Fruit fly (Drosophila melanogaster) whole organism, embryonic: ENCODE data around the gene shf.

ENCODE experiments used
- B-H1 ChIP-seq: fragments of 200-800 bp; sonication (Bioruptor generic); IDR thresholded peaks from 3 replicates; pipeline ENCODE4 v1.3.6; 2022; ENCODE audit warnings: missing biosample characterization, missing genetic modification characterization
- C15 ChIP-seq: fragments of 200-800 bp; sonication (Bioruptor generic); IDR thresholded peaks from 3 replicates; pipeline ENCODE4 v1.3.6; 2022; ENCODE audit warnings: missing biosample characterization, missing genetic modification characterization
- CG11093 ChIP-seq: fragments of 200-800 bp; sonication (Bioruptor generic); IDR thresholded peaks from 3 replicates; pipeline ENCODE4 v1.3.6; 2022; ENCODE audit warnings: missing biosample characterization, missing genetic modification characterization
- CG12659 ChIP-seq: fragments of 200-800 bp; sonication (Bioruptor generic); optimal IDR thresholded peaks from 3 replicates; lab custom pipeline; 2017; ENCODE audit warnings: mild to moderate bottlenecking, missing biosample characterization, missing genetic modification reagents, missing genetic modification characterization
- CG14860 ChIP-seq: fragments of 200-800 bp; sonication (Bioruptor generic); IDR thresholded peaks from 3 replicates; pipeline ENCODE4 v1.3.6; 2022; ENCODE audit warnings: missing biosample characterization, missing genetic modification characterization; ENCODE audit not compliant: partially characterized antibody
- CG15601 ChIP-seq: fragments of 200-800 bp; sonication (Bioruptor generic); optimal IDR thresholded peaks from 3 replicates; lab custom pipeline; 2019; ENCODE audit warnings: missing biosample characterization, mild to moderate bottlenecking, missing genetic modification characterization, moderate library complexity
- CG18619 ChIP-seq: fragments of 200-800 bp; sonication (Bioruptor generic); optimal IDR thresholded peaks from 3 replicates; lab custom pipeline; 2017; ENCODE audit warnings: missing biosample characterization, mild to moderate bottlenecking, missing genetic modification characterization
- CG2116 ChIP-seq: fragments of 200-800 bp; sonication (Bioruptor generic); optimal IDR thresholded peaks from 3 replicates; lab custom pipeline; 2018; ENCODE audit warnings: missing biosample characterization, mild to moderate bottlenecking, missing genetic modification characterization
- CG2199 ChIP-seq: fragments of 200-800 bp; sonication (Bioruptor generic); IDR thresholded peaks from 3 replicates; pipeline ENCODE4 v1.3.6; 2022; ENCODE audit warnings: missing biosample characterization, missing genetic modification characterization
- CG31441 ChIP-seq: fragments of 200-800 bp; sonication (Bioruptor generic); IDR thresholded peaks from 2 replicates; pipeline ENCODE4 v1.3.6; 2022; ENCODE audit warnings: missing biosample characterization, missing genetic modification characterization
- CG32532 ChIP-seq: fragments of 200-800 bp; sonication (Bioruptor generic); IDR thresholded peaks from 2 replicates; pipeline ENCODE4 v1.3.6; 2022; ENCODE audit warnings: missing biosample characterization, missing genetic modification characterization
- CG3407 ChIP-seq: fragments of 200-800 bp; sonication (Bioruptor generic); optimal IDR thresholded peaks from 2 replicates; lab custom pipeline; 2018; ENCODE audit warnings: missing biosample characterization, mild to moderate bottlenecking, missing genetic modification characterization
- CG34224 ChIP-seq: fragments of 200-800 bp; sonication (Bioruptor generic); IDR thresholded peaks from 3 replicates; pipeline ENCODE4 v1.3.6; 2022; ENCODE audit warnings: missing biosample characterization, missing genetic modification characterization; ENCODE audit not compliant: partially characterized antibody
- CG42726 ChIP-seq: fragments of 200-800 bp; sonication (Bioruptor generic); IDR thresholded peaks from 2 replicates; pipeline ENCODE4 v1.3.6; 2022; ENCODE audit warnings: missing biosample characterization, missing genetic modification characterization; ENCODE audit not compliant: partially characterized antibody
- CG5245 ChIP-seq: fragments of 200-800 bp; sonication (Bioruptor generic); optimal IDR thresholded peaks from 3 replicates; lab custom pipeline; 2016; ENCODE audit warnings: missing biosample characterization, missing genetic modification characterization
- CG6791 ChIP-seq: fragments of 200-800 bp; sonication (Bioruptor generic); IDR thresholded peaks from 3 replicates; pipeline ENCODE4 v1.3.6; 2022; ENCODE audit warnings: missing biosample characterization, missing genetic modification characterization; ENCODE audit not compliant: partially characterized antibody
- CG6854 ChIP-seq: fragments of 200-800 bp; sonication (Bioruptor generic); optimal IDR thresholded peaks from 3 replicates; lab custom pipeline; 2017; ENCODE audit warnings: missing biosample characterization, mild to moderate bottlenecking, missing genetic modification characterization
- CG7987 ChIP-seq: fragments of 200-800 bp; sonication (Bioruptor generic); optimal IDR thresholded peaks from 2 replicates; lab custom pipeline; 2018; ENCODE audit warnings: missing biosample characterization, mild to moderate bottlenecking, missing genetic modification characterization, moderate library complexity
- CG8478 ChIP-seq: fragments of >200 bp; optimal IDR thresholded peaks from 2 replicates; lab custom pipeline; 2018
- CG9437 ChIP-seq: fragments of 200-800 bp; sonication (Bioruptor generic); optimal IDR thresholded peaks from 2 replicates; lab custom pipeline; 2018; ENCODE audit warnings: missing biosample characterization, mild to moderate bottlenecking, missing genetic modification characterization
- D ChIP-seq, 2 experiments: fragments of 200-800 bp in 1 of 2; fragments of >200 bp in 1 of 2; sonication (Bioruptor generic) in 1 of 2; optimal IDR thresholded peaks; 2 replicates in 1 of 2; 3 replicates in 1 of 2; lab custom pipeline; 2017; ENCODE audit warnings: mild to moderate bottlenecking in 1 of 2, missing biosample characterization in 1 of 2, missing genetic modification characterization in 1 of 2, missing genetic modification reagents in 1 of 2
- Dek ChIP-seq: fragments of 200-800 bp; sonication (Bioruptor generic); optimal IDR thresholded peaks from 3 replicates; lab custom pipeline; 2019; ENCODE audit warnings: missing biosample characterization, mild to moderate bottlenecking, missing genetic modification characterization, moderate library complexity
- Dip3 ChIP-seq: fragments of 200-800 bp; sonication (Bioruptor generic); optimal IDR thresholded peaks from 3 replicates; lab custom pipeline; 2016; ENCODE audit warnings: missing biosample characterization, missing genetic modification characterization
- ERR ChIP-seq: fragments of 200-800 bp; sonication (Bioruptor generic); optimal IDR thresholded peaks from 2 replicates; lab custom pipeline; 2016; ENCODE audit warnings: missing biosample characterization, missing genetic modification characterization
- Ets97D ChIP-seq: fragments of 200-800 bp; sonication (Bioruptor generic); optimal IDR thresholded peaks from 3 replicates; lab custom pipeline; 2016; ENCODE audit warnings: missing biosample characterization, missing genetic modification characterization
- Gsc ChIP-seq: fragments of 200-800 bp; sonication (Bioruptor generic); IDR thresholded peaks from 2 replicates; pipeline ENCODE4 v1.3.6; 2022; ENCODE audit warnings: missing biosample characterization, missing genetic modification characterization
- Mad ChIP-seq: fragments of 200-800 bp; sonication (Bioruptor generic); optimal IDR thresholded peaks from 2 replicates; lab custom pipeline; 2016; ENCODE audit warnings: missing biosample characterization, missing genetic modification characterization
- Med ChIP-seq: fragments of 200-800 bp; sonication (Bioruptor generic); peaks from one replicate; lab custom pipeline; 2016; ENCODE audit warnings: missing biosample characterization, missing genetic modification characterization, mild to moderate bottlenecking, inconsistent platforms, moderate library complexity
- Sry-δ ChIP-seq: fragments of 200-800 bp; sonication (Bioruptor generic); optimal IDR thresholded peaks from 2 replicates; lab custom pipeline; 2016; ENCODE audit warnings: missing biosample characterization, missing genetic modification characterization
- Usf ChIP-seq: fragments of 200-800 bp; sonication (Bioruptor generic); optimal IDR thresholded peaks from 2 replicates; lab custom pipeline; 2017; ENCODE audit warnings: missing genotype, missing biosample characterization, missing genetic modification characterization
- chn ChIP-seq: fragments of 200-800 bp; sonication (Bioruptor generic); optimal IDR thresholded peaks from 2 replicates; lab custom pipeline; 2016; ENCODE audit warnings: missing biosample characterization, missing genetic modification characterization
- crp ChIP-seq, 2 experiments: fragments of 200-800 bp; sonication (Bioruptor generic); optimal IDR thresholded peaks; 2 replicates in 1 of 2; 3 replicates in 1 of 2; lab custom pipeline; 2017; ENCODE audit warnings: missing biosample characterization in 2 of 2, missing genetic modification characterization in 2 of 2, mild to moderate bottlenecking in 1 of 2, moderate library complexity in 1 of 2
- danr ChIP-seq: fragments of 200-800 bp; sonication (Bioruptor generic); IDR thresholded peaks from 2 replicates; pipeline ENCODE4 v1.3.6; 2022; ENCODE audit warnings: missing biosample characterization, missing genetic modification characterization
- disco-r ChIP-seq: fragments of 200-800 bp; sonication (Bioruptor generic); optimal IDR thresholded peaks from 2 replicates; lab custom pipeline; 2016; ENCODE audit warnings: missing biosample characterization, missing genetic modification characterization
- ewg ChIP-seq: fragments of 200-800 bp; sonication (Bioruptor generic); optimal IDR thresholded peaks from 3 replicates; lab custom pipeline; 2017; ENCODE audit warnings: mild to moderate bottlenecking, missing biosample characterization, missing genetic modification reagents, missing genetic modification characterization
- fd3F ChIP-seq: fragments of 200-800 bp; sonication (Bioruptor generic); optimal IDR thresholded peaks from 2 replicates; lab custom pipeline; 2018; ENCODE audit warnings: missing biosample characterization, mild to moderate bottlenecking, missing genetic modification characterization, moderate library complexity
- grau ChIP-seq: fragments of 200-800 bp; optimal IDR thresholded peaks from 3 replicates; lab custom pipeline; 2019; ENCODE audit warnings: missing biosample characterization, mild to moderate bottlenecking, missing genetic modification characterization, moderate library complexity
- hkb ChIP-seq, 2 experiments: fragments of 200-800 bp in 1 of 2; fragments of >200 bp in 1 of 2; sonication (Bioruptor generic) in 1 of 2; IDR thresholded peaks in 1 of 2; optimal IDR thresholded peaks in 1 of 2; 2 replicates each; pipeline versions ENCODE4 v1.3.6 to Lab custom; 2017 to 2022; ENCODE audit warnings: missing biosample characterization in 1 of 2, missing genetic modification characterization in 1 of 2
- ind ChIP-seq: fragments of 200-800 bp; sonication (Bioruptor generic); optimal IDR thresholded peaks from 3 replicates; lab custom pipeline; 2016; ENCODE audit warnings: missing biosample characterization, missing genetic modification characterization
- insv ChIP-seq, 2 experiments: fragments of 200-800 bp; sonication (Bioruptor generic); optimal IDR thresholded peaks; 3 replicates each; lab custom pipeline; 2016 to 2018; ENCODE audit warnings: missing biosample characterization in 2 of 2, missing genetic modification characterization in 2 of 2
- lov ChIP-seq, 2 experiments: fragments of 200-800 bp in 1 of 2; fragments of >200 bp in 1 of 2; sonication (Bioruptor generic) in 1 of 2; IDR thresholded peaks in 1 of 2; optimal IDR thresholded peaks in 1 of 2; 2 replicates in 1 of 2; 3 replicates in 1 of 2; pipeline versions ENCODE4 v1.3.6 to Lab custom; 2017 to 2022; ENCODE audit warnings: missing biosample characterization in 1 of 2, missing genetic modification characterization in 1 of 2
- nerfin-2 ChIP-seq: fragments of 200-800 bp; sonication (Bioruptor generic); IDR thresholded peaks from 2 replicates; pipeline ENCODE4 v1.3.6; 2022; ENCODE audit warnings: missing biosample characterization, missing genetic modification characterization; ENCODE audit not compliant: partially characterized antibody
- sens ChIP-seq: fragments of 200-800 bp; sonication (Bioruptor generic); peaks from one replicate; lab custom pipeline; 2016; ENCODE audit warnings: missing biosample characterization, missing genetic modification characterization
- slbo ChIP-seq: fragments of 200-800 bp; sonication (Bioruptor generic); IDR thresholded peaks from 2 replicates; pipeline ENCODE4 v1.3.6; 2022; ENCODE audit warnings: missing biosample characterization, missing genetic modification characterization
- slou ChIP-seq: fragments of 200-800 bp; sonication (Bioruptor generic); optimal IDR thresholded peaks from 3 replicates; lab custom pipeline; 2016; ENCODE audit warnings: missing biosample characterization, missing genetic modification characterization
- vfl ChIP-seq: fragments of 200-800 bp; sonication (Bioruptor generic); optimal IDR thresholded peaks from 2 replicates; lab custom pipeline; 2016; ENCODE audit warnings: missing biosample characterization, missing genetic modification characterization
- vnd ChIP-seq: fragments of 200-800 bp; sonication (Bioruptor generic); IDR thresholded peaks from 3 replicates; pipeline ENCODE4 v1.3.6; 2022; ENCODE audit warnings: missing biosample characterization, missing genetic modification characterization; ENCODE audit not compliant: partially characterized antibody
- yki ChIP-seq: fragments of >200 bp; optimal IDR thresholded peaks from 3 replicates; lab custom pipeline; 2018
- z ChIP-seq: fragments of 200-800 bp; sonication (Bioruptor generic); IDR thresholded peaks from 3 replicates; pipeline ENCODE4 v1.3.6; 2022; ENCODE audit warnings: missing biosample characterization, missing genetic modification characterization
- zen ChIP-seq: fragments of 200-800 bp; sonication (Bioruptor generic); optimal IDR thresholded peaks from 3 replicates; lab custom pipeline; 2018; ENCODE audit warnings: missing biosample characterization, mild to moderate bottlenecking, missing genetic modification characterization, moderate library complexity
- zfh2 ChIP-seq: fragments of 200-800 bp; sonication (Bioruptor generic); optimal IDR thresholded peaks from 2 replicates; lab custom pipeline; 2016; ENCODE audit warnings: missing biosample characterization, missing genetic modification characterization

The shf gene

dm6 chrX:6791531-6791930 is 12.1 kb upstream of the shf start (continued):
- peak; percentile 16 for TF ChIP-seq CG12659 (GFP tag; lab: Kevin White, UChicago)
- no peak for TF ChIP-seq Dip3 (GFP tag; lab: Kevin White, UChicago)
- TF ChIP-seq CG2116: no peak
- no peak for TF ChIP-seq ind
- peak; percentile 54; the same call in 1 of the 2 replicates for TF ChIP-seq CG32532 (GFP tag; lab: Robert Waterston, UW)
- no peak for TF ChIP-seq CG14860 (GFP tag; lab: Robert Waterston, UW)
- no peak for TF ChIP-seq Mad
- TF ChIP-seq hkb (optimal IDR thresholded peaks at IDR 0.05; lab: Kevin White, UChicago): no peak
- TF ChIP-seq hkb (GFP tag; IDR thresholded peaks at IDR 0.05; lab: Robert Waterston, UW): peak; percentile 25; the same call in 1 of the 2 replicates
- no peak for TF ChIP-seq CG6854
- no peak for TF ChIP-seq CG3407 (GFP tag; lab: Kevin White, UChicago)
- no peak for TF ChIP-seq CG7987
- no peak for TF ChIP-seq CG2199 (GFP tag; lab: Robert Waterston, UW)
- no peak for TF ChIP-seq CG11093 (GFP tag; lab: Robert Waterston, UW)
- no peak for TF ChIP-seq Dek (tag; lab: Kevin White, UChicago)
- no peak for TF ChIP-seq CG6791 (GFP tag; lab: Robert Waterston, UW)
- no peak for TF ChIP-seq CG8478 (lab: Kevin White, UChicago)
- TF ChIP-seq sens (GFP tag; lab: Kevin White, UChicago): peak; percentile 56
- no peak for TF ChIP-seq vfl (GFP tag; lab: Kevin White, UChicago)
- no peak for TF ChIP-seq D (optimal IDR thresholded peaks at IDR 0.05; lab: Kevin White, UChicago)
- no peak for TF ChIP-seq D (GFP tag; optimal IDR thresholded peaks at IDR 0.05; lab: Kevin White, UChicago)
- no peak for TF ChIP-seq CG5245 (GFP tag; lab: Kevin White, UChicago)
- no peak for TF ChIP-seq ERR
- TF ChIP-seq insv (GFP tag; optimal IDR thresholded peaks at IDR 0.05; lab: Kevin White, UChicago): no peak
- no peak for TF ChIP-seq yki (lab: Kevin White, UChicago)
- TF ChIP-seq CG34224 (GFP tag; lab: Robert Waterston, UW): no peak
- no peak for TF ChIP-seq Gsc (GFP tag; lab: Robert Waterston, UW)
- no peak for TF ChIP-seq CG15601
- TF ChIP-seq crp (GFP tag; optimal IDR thresholded peaks at IDR 0.05; lab: Kevin White, UChicago): no peak
- no peak for TF ChIP-seq chn (GFP tag; lab: Kevin White, UChicago)
- TF ChIP-seq CG42726 (GFP tag; lab: Robert Waterston, UW): no peak
- no peak for TF ChIP-seq C15 (GFP tag; lab: Robert Waterston, UW)
- no peak for TF ChIP-seq Usf (GFP tag; lab: Kevin White, UChicago)
- no peak for TF ChIP-seq B-H1
- TF ChIP-seq CG9437 (GFP tag; lab: Kevin White, UChicago): no peak
- no peak for TF ChIP-seq fd3F (GFP tag; lab: Kevin White, UChicago)
- peak; percentile 23 for TF ChIP-seq grau
- no peak for TF ChIP-seq slou (GFP tag; lab: Kevin White, UChicago)
- no peak for TF ChIP-seq CG31441 (GFP tag; lab: Robert Waterston, UW)
- no peak for TF ChIP-seq lov (optimal IDR thresholded peaks at IDR 0.05; lab: Kevin White, UChicago)
- no peak for TF ChIP-seq lov (GFP tag; IDR thresholded peaks at IDR 0.05; lab: Robert Waterston, UW)
- TF ChIP-seq slbo (GFP tag; lab: Robert Waterston, UW): peak; percentile 54
- no peak for TF ChIP-seq z (GFP tag; lab: Robert Waterston, UW)
- TF ChIP-seq zen (tag; lab: Kevin White, UChicago): no peak
- TF ChIP-seq Sry-δ: no peak
- no peak for TF ChIP-seq ewg (GFP tag; lab: Kevin White, UChicago)
- no peak for TF ChIP-seq disco-r (GFP tag; lab: Kevin White, UChicago)
- no peak for TF ChIP-seq vnd
- TF ChIP-seq zfh2 (GFP tag; lab: Kevin White, UChicago): no peak
- TF ChIP-seq CG18619 (GFP tag; lab: Kevin White, UChicago): no peak
- peak; percentile 65 for TF ChIP-seq Med (GFP tag; lab: Kevin White, UChicago)
- TF ChIP-seq danr: no peak
- TF ChIP-seq nerfin-2: no peak
- no peak for TF ChIP-seq Ets97D
